Fruit fly (Drosophila melanogaster) whole organism, embryonic: ENCODE measurements around the gene CG12118.

Experiments used
- Asciz ChIP-seq: fragments of 200-800 bp; sonication (Bioruptor generic); optimal IDR thresholded peaks from 2 replicates; lab custom pipeline; 2017; ENCODE audit warnings: missing biosample characterization, mild to moderate bottlenecking, missing genetic modification characterization, missing genetic modification reagents
- Atf6 ChIP-seq: fragments of 200-800 bp; sonication (Bioruptor generic); IDR thresholded peaks from 2 replicates; pipeline ENCODE4 v1.3.6; 2022; ENCODE audit warnings: missing biosample characterization, missing genetic modification characterization
- B-H2 ChIP-seq: fragments of 200-800 bp; sonication (Bioruptor generic); optimal IDR thresholded peaks from 2 replicates; lab custom pipeline; 2018; ENCODE audit warnings: missing biosample characterization, mild to moderate bottlenecking, missing genetic modification characterization
- CG10543 ChIP-seq: fragments of 200-800 bp; sonication (Bioruptor generic); optimal IDR thresholded peaks from 3 replicates; lab custom pipeline; 2017; ENCODE audit warnings: missing biosample characterization, mild to moderate bottlenecking, missing genetic modification characterization, moderate library complexity
- CG11695 ChIP-seq: fragments of 200-800 bp; sonication (Bioruptor generic); IDR thresholded peaks from 3 replicates; pipeline ENCODE4 v1.3.6; 2022; ENCODE audit warnings: missing biosample characterization, missing genetic modification characterization
- CG12942 ChIP-seq: fragments of 200-800 bp; sonication (Bioruptor generic); optimal IDR thresholded peaks from 3 replicates; lab custom pipeline; 2016; ENCODE audit warnings: missing biosample characterization, missing genetic modification characterization
- CG13123 ChIP-seq: fragments of 200-800 bp; sonication (Bioruptor generic); optimal IDR thresholded peaks from 2 replicates; lab custom pipeline; 2016; ENCODE audit warnings: missing biosample characterization, missing genetic modification characterization
- CG15479 ChIP-seq: fragments of 200-800 bp; sonication (Bioruptor generic); optimal IDR thresholded peaks from 3 replicates; lab custom pipeline; 2019; ENCODE audit warnings: missing biosample characterization, mild to moderate bottlenecking, missing genetic modification characterization, moderate library complexity
- CG15696 ChIP-seq: fragments of 200-800 bp; sonication (Bioruptor generic); optimal IDR thresholded peaks from 2 replicates; lab custom pipeline; 2019; ENCODE audit warnings: missing biosample characterization, mild to moderate bottlenecking, missing genetic modification characterization, moderate library complexity
- CG16779 ChIP-seq: fragments of 200-800 bp; sonication (Bioruptor generic); IDR thresholded peaks from 2 replicates; pipeline ENCODE4 v1.3.6; 2022; ENCODE audit warnings: missing biosample characterization, missing genetic modification characterization
- CG17568 ChIP-seq: fragments of 200-800 bp; sonication (Bioruptor generic); optimal IDR thresholded peaks from 2 replicates; lab custom pipeline; 2018; ENCODE audit warnings: missing biosample characterization, mild to moderate bottlenecking, missing genetic modification characterization, moderate library complexity
- CG18011 ChIP-seq: fragments of 200-800 bp; sonication (Bioruptor generic); optimal IDR thresholded peaks from 2 replicates; lab custom pipeline; 2017; ENCODE audit warnings: missing biosample characterization, missing genetic modification characterization, mild to moderate bottlenecking, moderate library complexity, missing genotype
- CG2712 ChIP-seq: fragments of 200-800 bp; optimal IDR thresholded peaks from 3 replicates; lab custom pipeline; 2019; ENCODE audit warnings: missing biosample characterization, mild to moderate bottlenecking, missing genetic modification characterization, moderate library complexity
- CG31441 ChIP-seq: fragments of 200-800 bp; sonication (Bioruptor generic); IDR thresholded peaks from 2 replicates; pipeline ENCODE4 v1.3.6; 2022; ENCODE audit warnings: missing biosample characterization, missing genetic modification characterization
- CG32532 ChIP-seq: fragments of 200-800 bp; sonication (Bioruptor generic); IDR thresholded peaks from 2 replicates; pipeline ENCODE4 v1.3.6; 2022; ENCODE audit warnings: missing biosample characterization, missing genetic modification characterization
- CG4424 ChIP-seq: fragments of 200-800 bp; sonication (Bioruptor generic); optimal IDR thresholded peaks from 3 replicates; lab custom pipeline; 2016; ENCODE audit warnings: missing biosample characterization, missing genetic modification characterization
- CG4820 ChIP-seq: fragments of 200-800 bp; sonication (Bioruptor generic); optimal IDR thresholded peaks from 3 replicates; lab custom pipeline; 2016; ENCODE audit warnings: missing biosample characterization, missing genetic modification characterization
- CG7556 ChIP-seq: fragments of 200-800 bp; sonication (Bioruptor generic); optimal IDR thresholded peaks from 2 replicates; lab custom pipeline; 2017; ENCODE audit warnings: missing biosample characterization, mild to moderate bottlenecking, missing genetic modification characterization
- CG7987 ChIP-seq: fragments of 200-800 bp; sonication (Bioruptor generic); optimal IDR thresholded peaks from 2 replicates; lab custom pipeline; 2018; ENCODE audit warnings: missing biosample characterization, mild to moderate bottlenecking, missing genetic modification characterization, moderate library complexity
- CG9727 ChIP-seq: fragments of 200-800 bp; sonication (Bioruptor generic); optimal IDR thresholded peaks from 3 replicates; lab custom pipeline; 2017; ENCODE audit warnings: missing biosample characterization, mild to moderate bottlenecking, missing genetic modification characterization
- CG9932 ChIP-seq: fragments of 200-800 bp; sonication (Bioruptor generic); IDR thresholded peaks from 2 replicates; pipeline ENCODE4 v1.3.6; 2022; ENCODE audit warnings: missing biosample characterization, missing genetic modification characterization
- CHES-1-like ChIP-seq: fragments of 200-800 bp; sonication (Bioruptor generic); optimal IDR thresholded peaks from 2 replicates; lab custom pipeline; 2016; ENCODE audit warnings: missing biosample characterization, missing genetic modification characterization
- CkIIα-i1 ChIP-seq: fragments of 200-800 bp; sonication (Bioruptor generic); IDR thresholded peaks from 2 replicates; pipeline ENCODE4 v1.3.6; 2022; ENCODE audit warnings: missing biosample characterization, missing genetic modification characterization
- CrebB ChIP-seq: fragments of 200-800 bp; sonication (Bioruptor generic); optimal IDR thresholded peaks from 3 replicates; lab custom pipeline; 2018; ENCODE audit warnings: missing biosample characterization, mild to moderate bottlenecking, missing genetic modification characterization
- Dip3 ChIP-seq: fragments of 200-800 bp; sonication (Bioruptor generic); optimal IDR thresholded peaks from 3 replicates; lab custom pipeline; 2016; ENCODE audit warnings: missing biosample characterization, missing genetic modification characterization
- GATAe ChIP-seq: fragments of 200-800 bp; sonication (Bioruptor generic); conservative IDR thresholded peaks from 2 replicates; pipeline ENCODE4 v1.3.6; 2022; ENCODE audit warnings: missing biosample characterization, missing genetic modification characterization
- H2.0 ChIP-seq: fragments of 200-800 bp; sonication (Bioruptor generic); IDR thresholded peaks from 2 replicates; pipeline ENCODE4 v1.3.6; 2022; ENCODE audit warnings: missing biosample characterization, missing genetic modification characterization
- HmgD ChIP-seq: fragments of 200-800 bp; sonication (Bioruptor generic); optimal IDR thresholded peaks from 3 replicates; lab custom pipeline; 2016; ENCODE audit warnings: missing biosample characterization, missing genetic modification characterization
- NC2β ChIP-seq: fragments of 200-800 bp; sonication (Bioruptor generic); optimal IDR thresholded peaks from 2 replicates; lab custom pipeline; 2016; ENCODE audit warnings: missing biosample characterization, missing genetic modification characterization
- Neu2 ChIP-seq: fragments of 200-800 bp; sonication (Bioruptor generic); optimal IDR thresholded peaks from 3 replicates; lab custom pipeline; 2016; ENCODE audit warnings: missing biosample characterization, missing genetic modification characterization, borderline replicate concordance
- Taf1 ChIP-seq: fragments of 200-800 bp; sonication (Bioruptor generic); IDR thresholded peaks from 2 replicates; pipeline ENCODE4 v1.3.6; 2022; ENCODE audit warnings: missing biosample characterization, missing genetic modification characterization
- Vsx1 ChIP-seq: fragments of 200-800 bp; sonication (Bioruptor generic); optimal IDR thresholded peaks from 2 replicates; lab custom pipeline; 2017; ENCODE audit warnings: missing biosample characterization, mild to moderate bottlenecking, missing genetic modification characterization, missing genetic modification reagents
- ac ChIP-seq: fragments of 200-800 bp; sonication (Bioruptor generic); optimal IDR thresholded peaks from 3 replicates; lab custom pipeline; 2017; ENCODE audit warnings: missing biosample characterization, mild to moderate bottlenecking, missing genetic modification characterization
- chinmo ChIP-seq: fragments of 200-800 bp; sonication (Bioruptor generic); IDR thresholded peaks from 4 replicates; pipeline ENCODE4 v1.3.6; 2022; ENCODE audit warnings: missing biosample characterization, missing genetic modification characterization; ENCODE audit not compliant: partially characterized antibody
- crol ChIP-seq: fragments of 200-800 bp; sonication (Bioruptor generic); IDR thresholded peaks from 2 replicates; pipeline ENCODE4 v1.3.6; 2022; ENCODE audit warnings: missing biosample characterization, missing genetic modification characterization
- gsb ChIP-seq: fragments of 200-800 bp; sonication (Bioruptor generic); IDR thresholded peaks from 2 replicates; pipeline ENCODE4 v1.3.6; 2022; ENCODE audit warnings: missing biosample characterization, missing genetic modification characterization
- hkb ChIP-seq, 2 experiments: fragments of 200-800 bp in 1 of 2; fragments of >200 bp in 1 of 2; sonication (Bioruptor generic) in 1 of 2; IDR thresholded peaks in 1 of 2; optimal IDR thresholded peaks in 1 of 2; 2 replicates each; pipeline versions ENCODE4 v1.3.6 to Lab custom; 2017 to 2022; ENCODE audit warnings: missing biosample characterization in 1 of 2, missing genetic modification characterization in 1 of 2
- mirr ChIP-seq: fragments of 200-800 bp; sonication (Bioruptor generic); optimal IDR thresholded peaks from 3 replicates; lab custom pipeline; 2018; ENCODE audit warnings: missing biosample characterization, mild to moderate bottlenecking, missing genetic modification characterization
- mld ChIP-seq: fragments of 200-800 bp; sonication (Bioruptor generic); IDR thresholded peaks from 3 replicates; pipeline ENCODE4 v1.3.6; 2022; ENCODE audit warnings: missing biosample characterization, missing genetic modification characterization; ENCODE audit not compliant: partially characterized antibody
- phol ChIP-seq: fragments of 200-800 bp; sonication (Bioruptor generic); optimal IDR thresholded peaks from 3 replicates; lab custom pipeline; 2018; ENCODE audit warnings: missing biosample characterization, mild to moderate bottlenecking, missing genetic modification characterization, moderate library complexity
- prd ChIP-seq, 3 experiments: fragments of >200 bp in 2 of 3; fragments of 200-800 bp in 1 of 3; sonication (Bioruptor generic) in 1 of 3; optimal IDR thresholded peaks in 2 of 3; IDR thresholded peaks in 1 of 3; 2 replicates in 2 of 3; 3 replicates in 1 of 3; pipeline versions ENCODE4 v1.3.6 to Lab custom; 2017 to 2022; ENCODE audit warnings: missing biosample characterization in 1 of 3, missing genetic modification characterization in 1 of 3
- pros ChIP-seq: fragments of 200-800 bp; sonication (Bioruptor generic); optimal IDR thresholded peaks from 3 replicates; lab custom pipeline; 2019; ENCODE audit warnings: missing biosample characterization, mild to moderate bottlenecking, missing genetic modification characterization, moderate library complexity
- sc ChIP-seq, 3 experiments: fragments of >200 bp in 2 of 3; fragments of 200-800 bp in 1 of 3; sonication (Bioruptor generic) in 1 of 3; optimal IDR thresholded peaks; 2 replicates in 2 of 3; 3 replicates in 1 of 3; lab custom pipeline; 2017; ENCODE audit warnings: mild to moderate bottlenecking in 1 of 3, missing biosample characterization in 1 of 3, missing genetic modification characterization in 1 of 3, missing genetic modification reagents in 1 of 3
- shn ChIP-seq: fragments of 200-800 bp; sonication (Bioruptor generic); optimal IDR thresholded peaks from 3 replicates; lab custom pipeline; 2016; ENCODE audit warnings: missing biosample characterization, missing genetic modification characterization
- sima ChIP-seq: fragments of 200-800 bp; sonication (Bioruptor generic); optimal IDR thresholded peaks from 2 replicates; lab custom pipeline; 2016; ENCODE audit warnings: missing biosample characterization, missing genetic modification characterization
- sna ChIP-seq: fragments of 200-800 bp; sonication (Bioruptor generic); IDR thresholded peaks from 2 replicates; pipeline ENCODE4 v1.3.6; 2022; ENCODE audit warnings: missing biosample characterization, missing genetic modification characterization; ENCODE audit not compliant: partially characterized antibody
- ssp ChIP-seq: fragments of 200-800 bp; sonication (Bioruptor generic); IDR thresholded peaks from 2 replicates; pipeline ENCODE4 v1.3.6; 2022; ENCODE audit warnings: missing biosample characterization, missing genetic modification characterization
- tll ChIP-seq, 2 experiments: fragments of 200-800 bp in 1 of 2; fragments of >200 bp in 1 of 2; sonication (Bioruptor generic) in 1 of 2; optimal IDR thresholded peaks; 2 replicates each; lab custom pipeline; 2017 to 2019; ENCODE audit warnings: missing biosample characterization in 2 of 2, missing genetic modification characterization in 2 of 2, mild to moderate bottlenecking in 1 of 2, moderate library complexity in 1 of 2
- wdn ChIP-seq: fragments of 200-800 bp; sonication (Bioruptor generic); IDR thresholded peaks from 2 replicates; pipeline ENCODE4 v1.3.6; 2022; ENCODE audit warnings: missing biosample characterization, missing genetic modification characterization

CG12118 gene

dm6 chrX:9196362-9196761, at the start of gene CG12118 (continued):
- TF ChIP-seq prd (optimal IDR thresholded peaks at IDR 0.05; lab: Kevin White, UChicago) = no peak
- peak; percentile 87 for TF ChIP-seq prd (GFP tag; IDR thresholded peaks at IDR 0.05; lab: Robert Waterston, UW)
- TF ChIP-seq mld (GFP tag; lab: Robert Waterston, UW) = peak; percentile 90; the same call in 2 of the 3 replicates
- peak; percentile 95 for TF ChIP-seq sna (GFP tag; lab: Robert Waterston, UW)
- no peak for TF ChIP-seq pros (GFP tag; lab: Kevin White, UChicago)
- TF ChIP-seq GATAe = no peak; the same call in 1 of the 2 replicates
- peak; percentile 62 for TF ChIP-seq CG15696 (tag; lab: Kevin White, UChicago)
- no peak for TF ChIP-seq hkb (optimal IDR thresholded peaks at IDR 0.05; lab: Kevin White, UChicago)
- peak; percentile 83 for TF ChIP-seq hkb (GFP tag; IDR thresholded peaks at IDR 0.05; lab: Robert Waterston, UW)
- TF ChIP-seq chinmo (GFP tag; lab: Robert Waterston, UW) = peak; percentile 72; the same call in 1 of the 4 replicates
- peak; percentile 62 for TF ChIP-seq CG18011 (GFP tag; lab: Kevin White, UChicago)
- TF ChIP-seq CG4820 = peak; percentile 65
- peak; percentile 88 for TF ChIP-seq wdn (GFP tag; lab: Robert Waterston, UW)
- peak; percentile 87 for TF ChIP-seq H2.0
- peak; percentile 82 for TF ChIP-seq CG32532
- no peak for TF ChIP-seq shn (GFP tag; lab: Kevin White, UChicago)
- TF ChIP-seq ac = no peak
- TF ChIP-seq gsb = peak; percentile 33; the same call in 1 of the 2 replicates
- peak; percentile 85 for TF ChIP-seq CG2712 (tag; lab: Kevin White, UChicago)
- TF ChIP-seq mirr = no peak
- TF ChIP-seq CG12942 = peak; percentile 81
- TF ChIP-seq Atf6 (GFP tag; lab: Robert Waterston, UW) = peak; percentile 79
- TF ChIP-seq sima (GFP tag; lab: Kevin White, UChicago) = no peak
- TF ChIP-seq CG7987 (GFP tag; lab: Kevin White, UChicago) = peak; percentile 44
- no peak for TF ChIP-seq crol (GFP tag; lab: Robert Waterston, UW)
- no peak for TF ChIP-seq CG16779 (GFP tag; lab: Robert Waterston, UW)
- peak; percentile 35 for TF ChIP-seq Dip3 (GFP tag; lab: Kevin White, UChicago)
- TF ChIP-seq CG9932 = peak; percentile 89
- no peak for TF ChIP-seq CG17568 (GFP tag; lab: Kevin White, UChicago)
- TF ChIP-seq NC2β (GFP tag; lab: Kevin White, UChicago) = peak; percentile 46
- no peak for TF ChIP-seq tll (GFP tag; optimal IDR thresholded peaks at IDR 0.05; lab: Kevin White, UChicago)
- TF ChIP-seq CG10543 (GFP tag; lab: Kevin White, UChicago) = peak; percentile 50
- TF ChIP-seq Asciz (GFP tag; lab: Kevin White, UChicago) = no peak
- peak; percentile 77 for TF ChIP-seq CG4424 (GFP tag; lab: Kevin White, UChicago)
- TF ChIP-seq Taf1 (GFP tag; lab: Robert Waterston, UW) = no peak
- TF ChIP-seq B-H2 (GFP tag; lab: Kevin White, UChicago) = peak; percentile 81
- TF ChIP-seq CG7556 (GFP tag; lab: Kevin White, UChicago) = peak; percentile 78
- TF ChIP-seq sc (optimal IDR thresholded peaks at IDR 0.05; lab: Kevin White, UChicago) = no peak
- peak; percentile 46 for TF ChIP-seq sc (GFP tag; optimal IDR thresholded peaks at IDR 0.05; lab: Kevin White, UChicago)
- TF ChIP-seq CG9727 (GFP tag; lab: Kevin White, UChicago) = peak; percentile 84
- TF ChIP-seq CrebB (tag; lab: Kevin White, UChicago) = no peak
- no peak for TF ChIP-seq CkIIα-i1 (GFP tag; lab: Robert Waterston, UW)
- no peak for TF ChIP-seq CG15479
- TF ChIP-seq Vsx1 = no peak
- TF ChIP-seq CG11695 (GFP tag; lab: Robert Waterston, UW) = peak; percentile 67; the same call in 2 of the 3 replicates
- peak; percentile 15 for TF ChIP-seq CHES-1-like (GFP tag; lab: Kevin White, UChicago)
- TF ChIP-seq CG13123 (GFP tag; lab: Kevin White, UChicago) = peak; percentile 75
- no peak for TF ChIP-seq HmgD (GFP tag; lab: Kevin White, UChicago)
- no peak for TF ChIP-seq Neu2 (GFP tag; lab: Kevin White, UChicago)
- TF ChIP-seq ssp (GFP tag; lab: Robert Waterston, UW) = peak; percentile 74
- TF ChIP-seq CG31441 = peak; percentile 72
- TF ChIP-seq phol (tag; lab: Kevin White, UChicago) = peak; percentile 81
